Fruit fly (Drosophila melanogaster) S2 (cell line): Measurements from ENCODE around the gene Pat1.

Experiments
- CG8478 ChIP-seq: fragments of >200 bp; optimal IDR thresholded peaks from 2 replicates; lab custom pipeline; 2018
- CTCF ChIP-seq, 2 experiments: fragments of >200 bp; optimal IDR thresholded peaks; 2 replicates each; lab custom pipeline; 2018

- TF ChIP-seq CTCF (optimal IDR thresholded peaks at IDR 0.05; lab: Kevin White, UChicago): no peak
- no peak for TF ChIP-seq CG8478
Observed at dm6 chrX:6642593-6643257, 52.1 kb downstream of the Pat1 start.
